Fruit fly (Drosophila melanogaster) whole organism, embryonic: ENCODE results near the gene ftz-f1.
A peak's percentile ranks its signal among the peaks of the same experiment; 100 is the strongest.

ENCODE experiments used
- Awh ChIP-seq: fragments of 200-800 bp; sonication (Bioruptor generic); IDR thresholded peaks from 2 replicates; pipeline ENCODE4, ENCODE4 v1.3.6; 2022; ENCODE audit warnings: missing biosample characterization, missing genetic modification characterization
- Blimp-1 ChIP-seq: fragments of 200-800 bp; sonication (Bioruptor generic); optimal IDR thresholded peaks from 3 replicates; lab custom pipeline; 2018; ENCODE audit warnings: missing biosample characterization, missing genetic modification characterization, mild to moderate bottlenecking, moderate library complexity, missing genetic modification reagents
- CG1024 ChIP-seq: fragments of 200-800 bp; sonication (Bioruptor generic); IDR thresholded peaks from 2 replicates; pipeline ENCODE4 v1.3.6; 2022; ENCODE audit warnings: missing biosample characterization, missing genetic modification characterization
- CG10267 ChIP-seq: fragments of 200-800 bp; sonication (Bioruptor generic); optimal IDR thresholded peaks from 2 replicates; lab custom pipeline; 2018; ENCODE audit warnings: missing biosample characterization, mild to moderate bottlenecking, missing genetic modification characterization, moderate library complexity
- CG11093 ChIP-seq: fragments of 200-800 bp; sonication (Bioruptor generic); IDR thresholded peaks from 3 replicates; pipeline ENCODE4 v1.3.6; 2022; ENCODE audit warnings: missing biosample characterization, missing genetic modification characterization
- CG11247 ChIP-seq: fragments of 200-800 bp; sonication (Bioruptor generic); IDR thresholded peaks from 2 replicates; pipeline ENCODE4 v1.3.6; 2022; ENCODE audit warnings: missing biosample characterization, missing genetic modification characterization
- CG11456 ChIP-seq: fragments of 200-800 bp; sonication (Bioruptor generic); IDR thresholded peaks from 3 replicates; pipeline ENCODE4 v1.3.6; 2022; ENCODE audit warnings: missing biosample characterization, missing genetic modification characterization
- CG12071 ChIP-seq: fragments of 200-800 bp; sonication (Bioruptor generic); optimal IDR thresholded peaks from 3 replicates; lab custom pipeline; 2018; ENCODE audit warnings: missing biosample characterization, mild to moderate bottlenecking, missing genetic modification characterization
- CG12104 ChIP-seq: fragments of 200-800 bp; sonication (Bioruptor generic); optimal IDR thresholded peaks from 3 replicates; lab custom pipeline; 2016; ENCODE audit warnings: missing biosample characterization, missing genetic modification characterization
- CG12942 ChIP-seq: fragments of 200-800 bp; sonication (Bioruptor generic); optimal IDR thresholded peaks from 3 replicates; lab custom pipeline; 2016; ENCODE audit warnings: missing biosample characterization, missing genetic modification characterization
- CG14860 ChIP-seq: fragments of 200-800 bp; sonication (Bioruptor generic); IDR thresholded peaks from 3 replicates; pipeline ENCODE4 v1.3.6; 2022; ENCODE audit warnings: missing biosample characterization, missing genetic modification characterization; ENCODE audit not compliant: partially characterized antibody
- CG16813 ChIP-seq: fragments of 200-800 bp; sonication (Bioruptor generic); IDR thresholded peaks from 3 replicates; pipeline ENCODE4 v1.3.6; 2022; ENCODE audit warnings: missing biosample characterization, missing genetic modification characterization; ENCODE audit not compliant: partially characterized antibody
- CG16815 ChIP-seq: fragments of 200-800 bp; sonication (Bioruptor generic); optimal IDR thresholded peaks from 3 replicates; lab custom pipeline; 2017; ENCODE audit warnings: missing biosample characterization, mild to moderate bottlenecking, missing genetic modification characterization
- CG17328 ChIP-seq: fragments of 200-800 bp; sonication (Bioruptor generic); IDR thresholded peaks from 2 replicates; pipeline ENCODE4 v1.3.6; 2022; ENCODE audit warnings: missing biosample characterization, missing genetic modification characterization
- CG17802 ChIP-seq: fragments of 200-800 bp; sonication (Bioruptor generic); optimal IDR thresholded peaks from 2 replicates; lab custom pipeline; 2018; ENCODE audit warnings: missing biosample characterization, mild to moderate bottlenecking, missing genetic modification characterization, moderate library complexity
- CG1832 ChIP-seq: fragments of 200-800 bp; sonication (Bioruptor generic); optimal IDR thresholded peaks from 2 replicates; lab custom pipeline; 2017; ENCODE audit warnings: missing biosample characterization, mild to moderate bottlenecking, missing genetic modification characterization, inconsistent platforms
- CG31441 ChIP-seq: fragments of 200-800 bp; sonication (Bioruptor generic); IDR thresholded peaks from 2 replicates; pipeline ENCODE4 v1.3.6; 2022; ENCODE audit warnings: missing biosample characterization, missing genetic modification characterization
- CG4328 ChIP-seq: fragments of 200-800 bp; sonication (Bioruptor generic); optimal IDR thresholded peaks from 3 replicates; lab custom pipeline; 2017; ENCODE audit warnings: missing biosample characterization, missing genetic modification reagents, missing genetic modification characterization
- CG6689 ChIP-seq: fragments of 200-800 bp; sonication (Bioruptor generic); IDR thresholded peaks from 2 replicates; pipeline ENCODE4 v1.3.6; 2022; ENCODE audit warnings: missing biosample characterization, missing genetic modification characterization
- CG7839 ChIP-seq: fragments of 200-800 bp; sonication (Bioruptor generic); optimal IDR thresholded peaks from 3 replicates; lab custom pipeline; 2018; ENCODE audit warnings: missing biosample characterization, mild to moderate bottlenecking, missing genetic modification characterization, moderate library complexity
- CG9932 ChIP-seq: fragments of 200-800 bp; sonication (Bioruptor generic); IDR thresholded peaks from 2 replicates; pipeline ENCODE4 v1.3.6; 2022; ENCODE audit warnings: missing biosample characterization, missing genetic modification characterization
- Doc3 ChIP-seq: fragments of 200-800 bp; sonication (Bioruptor generic); IDR thresholded peaks from 3 replicates; pipeline ENCODE4 v1.3.6; 2022; ENCODE audit warnings: missing biosample characterization, missing genetic modification characterization; ENCODE audit not compliant: partially characterized antibody
- Dp ChIP-seq: fragments of 200-800 bp; sonication (Bioruptor generic); optimal IDR thresholded peaks from 2 replicates; lab custom pipeline; 2018; ENCODE audit warnings: missing biosample characterization, mild to moderate bottlenecking, missing genetic modification characterization, moderate library complexity
- Fer2 ChIP-seq: fragments of 200-800 bp; sonication (Bioruptor generic); optimal IDR thresholded peaks from 2 replicates; lab custom pipeline; 2018; ENCODE audit warnings: missing biosample characterization, mild to moderate bottlenecking, missing genetic modification characterization, moderate library complexity
- GATAe ChIP-seq: fragments of 200-800 bp; sonication (Bioruptor generic); conservative IDR thresholded peaks from 2 replicates; pipeline ENCODE4 v1.3.6; 2022; ENCODE audit warnings: missing biosample characterization, missing genetic modification characterization
- Gug ChIP-seq: fragments of 200-800 bp; sonication (Bioruptor generic); IDR thresholded peaks from 4 replicates; pipeline ENCODE4 v1.3.6; 2022; ENCODE audit warnings: missing biosample characterization, missing genetic modification characterization
- HLH3B ChIP-seq: fragments of 200-800 bp; sonication (Bioruptor generic); IDR thresholded peaks from 2 replicates; pipeline ENCODE4 v1.3.6; 2022; ENCODE audit warnings: missing biosample characterization, missing genetic modification characterization
- MBD-R2 ChIP-seq: fragments of 200-800 bp; sonication (Bioruptor generic); IDR thresholded peaks from 2 replicates; pipeline ENCODE4 v1.3.6; 2022; ENCODE audit warnings: missing biosample characterization, missing genetic modification characterization
- Poxn ChIP-seq: fragments of 200-800 bp; sonication (Bioruptor generic); IDR thresholded peaks from 2 replicates; pipeline ENCODE4 v1.3.6; 2022; ENCODE audit warnings: missing biosample characterization, missing genetic modification characterization
- Ptx1 ChIP-seq: fragments of 200-800 bp; sonication (Bioruptor generic); IDR thresholded peaks from 2 replicates; pipeline ENCODE4 v1.3.6; 2022; ENCODE audit warnings: missing biosample characterization, missing genetic modification characterization
- Sox100B ChIP-seq: fragments of 200-800 bp; sonication (Bioruptor generic); optimal IDR thresholded peaks from 3 replicates; lab custom pipeline; 2018; ENCODE audit warnings: missing biosample characterization, mild to moderate bottlenecking, missing genetic modification characterization
- Tbp ChIP-seq: fragments of >200 bp; optimal IDR thresholded peaks from 2 replicates; lab custom pipeline; 2018; ENCODE audit warnings: missing biosample characterization, missing genetic modification characterization
- ap ChIP-seq: fragments of 200-800 bp; sonication (Bioruptor generic); IDR thresholded peaks from 2 replicates; pipeline ENCODE4 v1.3.6; 2022; ENCODE audit warnings: missing biosample characterization, missing genetic modification characterization
- ato ChIP-seq: fragments of 200-800 bp; sonication (Bioruptor generic); IDR thresholded peaks from 2 replicates; pipeline ENCODE4 v1.3.6; 2022; ENCODE audit warnings: missing biosample characterization, missing genetic modification characterization; ENCODE audit not compliant: partially characterized antibody
- bcd ChIP-seq: fragments of 200-800 bp; sonication (Bioruptor generic); optimal IDR thresholded peaks from 2 replicates; lab custom pipeline; 2017; ENCODE audit warnings: missing biosample characterization, mild to moderate bottlenecking, missing genetic modification characterization
- corto ChIP-seq: fragments of 200-800 bp; sonication (Bioruptor generic); optimal IDR thresholded peaks from 2 replicates; lab custom pipeline; 2016; ENCODE audit warnings: missing biosample characterization, mild to moderate bottlenecking, missing genetic modification characterization, moderate library complexity
- crc ChIP-seq: fragments of 200-800 bp; sonication (Bioruptor generic); optimal IDR thresholded peaks from 2 replicates; lab custom pipeline; 2016; ENCODE audit warnings: missing biosample characterization, missing genetic modification characterization
- croc ChIP-seq: fragments of 200-800 bp; sonication (Bioruptor generic); conservative IDR thresholded peaks from 3 replicates; pipeline ENCODE4 v1.3.6; 2022; ENCODE audit warnings: missing biosample characterization, missing genetic modification characterization
- eve ChIP-seq, 2 experiments: fragments of >200 bp; optimal IDR thresholded peaks; 2 replicates each; lab custom pipeline; 2017; ENCODE audit warnings: missing biosample characterization in 2 of 2, missing genetic modification characterization in 2 of 2
- gcm ChIP-seq: fragments of 200-800 bp; sonication (Bioruptor generic); optimal IDR thresholded peaks from 2 replicates; lab custom pipeline; 2019; ENCODE audit warnings: missing biosample characterization, mild to moderate bottlenecking, missing genetic modification characterization, moderate library complexity
- grau ChIP-seq: fragments of 200-800 bp; optimal IDR thresholded peaks from 3 replicates; lab custom pipeline; 2019; ENCODE audit warnings: missing biosample characterization, mild to moderate bottlenecking, missing genetic modification characterization, moderate library complexity
- ind ChIP-seq: fragments of 200-800 bp; sonication (Bioruptor generic); optimal IDR thresholded peaks from 3 replicates; lab custom pipeline; 2016; ENCODE audit warnings: missing biosample characterization, missing genetic modification characterization
- lbe ChIP-seq: fragments of 200-800 bp; sonication (Bioruptor generic); optimal IDR thresholded peaks from 2 replicates; lab custom pipeline; 2016; ENCODE audit warnings: missing biosample characterization, mild to moderate bottlenecking, missing genetic modification characterization
- pho ChIP-seq: fragments of 200-800 bp; sonication (Bioruptor generic); optimal IDR thresholded peaks from 2 replicates; lab custom pipeline; 2016; ENCODE audit warnings: missing biosample characterization, missing genetic modification characterization
- row ChIP-seq: fragments of 200-800 bp; sonication (Bioruptor generic); IDR thresholded peaks from 3 replicates; pipeline ENCODE4 v1.3.6; 2022; ENCODE audit warnings: missing biosample characterization, missing genetic modification characterization
- stwl ChIP-seq: fragments of 200-800 bp; sonication (Bioruptor generic); optimal IDR thresholded peaks from 3 replicates; lab custom pipeline; 2018; ENCODE audit warnings: missing biosample characterization, mild to moderate bottlenecking, missing genetic modification characterization, moderate library complexity
- tna ChIP-seq: fragments of 200-800 bp; sonication (Bioruptor generic); IDR thresholded peaks from 2 replicates; pipeline ENCODE4 v1.3.6; 2022; ENCODE audit warnings: missing biosample characterization, missing genetic modification characterization; ENCODE audit not compliant: partially characterized antibody
- trh ChIP-seq: fragments of 200-800 bp; sonication (Bioruptor generic); optimal IDR thresholded peaks from 2 replicates; lab custom pipeline; 2016; ENCODE audit warnings: missing biosample characterization, missing genetic modification characterization
- zfh1 ChIP-seq: fragments of 200-800 bp; sonication (Bioruptor generic); IDR thresholded peaks from 3 replicates; pipeline ENCODE4 v1.3.6; 2022; ENCODE audit warnings: missing biosample characterization, missing genetic modification characterization

Gene ftz-f1

dm6 chr3L:18791232-18792008 is 9.7 kb downstream of the ftz-f1 start (continued):
- TF ChIP-seq zfh1 (GFP tag; lab: Robert Waterston, UW) (0 out of 3 replicates have a peak, but pooled peaks have one; percentile 25), pho (GFP tag; lab: Kevin White, UChicago) (peak; percentile 20), ap (no peak), Dp (GFP tag; lab: Kevin White, UChicago) (no peak), Poxn (GFP tag; lab: Robert Waterston, UW) (no peak), bcd (GFP tag; lab: Kevin White, UChicago) (peak; percentile 52), CG14860 (GFP tag; lab: Robert Waterston, UW) (no peak), MBD-R2 (GFP tag; lab: Robert Waterston, UW) (no peak), CG1024 (no peak), CG16815 (GFP tag; lab: Kevin White, UChicago) (no peak), CG7839 (tag; lab: Kevin White, UChicago) (peak; percentile 54), gcm (GFP tag; lab: Kevin White, UChicago) (peak; percentile 16), stwl (tag; lab: Kevin White, UChicago) (no peak), CG17802 (tag; lab: Kevin White, UChicago) (no peak), Blimp-1 (GFP tag; lab: Kevin White, UChicago) (no peak), crc (GFP tag; lab: Kevin White, UChicago) (no peak), Awh (GFP tag; lab: Robert Waterston, UW) (no peak), corto (GFP tag; lab: Kevin White, UChicago) (no peak), tna (GFP tag; lab: Robert Waterston, UW) (no peak; the same call in 1 of the 2 replicates), lbe (GFP tag; lab: Kevin White, UChicago) (no peak), Gug (peak; percentile 33; the same call in 1 of the 4 replicates), CG1832 (GFP tag; lab: Kevin White, UChicago) (no peak), GATAe (GFP tag; lab: Robert Waterston, UW) (peak; percentile 73), CG31441 (GFP tag; lab: Robert Waterston, UW) (peak; percentile 51; the same call in 1 of the 2 replicates), grau (peak; percentile 40), CG9932 (no peak), Fer2 (no peak), Doc3 (no peak), CG16813 (no peak), CG12071 (GFP tag; lab: Kevin White, UChicago) (no peak), Tbp (GFP tag; lab: Kevin White, UChicago) (no peak), CG11093 (GFP tag; lab: Robert Waterston, UW) (no peak), Ptx1 (GFP tag; lab: Robert Waterston, UW) (peak; percentile 70), CG11456 (GFP tag; lab: Robert Waterston, UW) (no peak; the same call in 2 of the 3 replicates), row (peak; percentile 81), croc (GFP tag; lab: Robert Waterston, UW) (no peak), Sox100B (no peak), ato (GFP tag; lab: Robert Waterston, UW) (no peak), CG6689 (GFP tag; lab: Robert Waterston, UW) (no peak), CG11247 (GFP tag; lab: Robert Waterston, UW) (no peak; the same call in 1 of the 2 replicates), eve (GFP tag; optimal IDR thresholded peaks at IDR 0.05; lab: Kevin White, UChicago) (no peak), CG12104 (GFP tag; lab: Kevin White, UChicago) (peak; percentile 25), CG10267 (tag; lab: Kevin White, UChicago) (no peak), CG12942 (no peak), ind (peak; percentile 50), CG17328 (GFP tag; lab: Robert Waterston, UW) (no peak), HLH3B (GFP tag; lab: Robert Waterston, UW) (0 out of 2 replicates have a peak, but pooled peaks have one; percentile 7), trh (GFP tag; lab: Kevin White, UChicago) (no peak), CG4328 (no peak)
